Fruit fly (Drosophila melanogaster): Measurements from ENCODE around the gene CG43998.

DNA sequence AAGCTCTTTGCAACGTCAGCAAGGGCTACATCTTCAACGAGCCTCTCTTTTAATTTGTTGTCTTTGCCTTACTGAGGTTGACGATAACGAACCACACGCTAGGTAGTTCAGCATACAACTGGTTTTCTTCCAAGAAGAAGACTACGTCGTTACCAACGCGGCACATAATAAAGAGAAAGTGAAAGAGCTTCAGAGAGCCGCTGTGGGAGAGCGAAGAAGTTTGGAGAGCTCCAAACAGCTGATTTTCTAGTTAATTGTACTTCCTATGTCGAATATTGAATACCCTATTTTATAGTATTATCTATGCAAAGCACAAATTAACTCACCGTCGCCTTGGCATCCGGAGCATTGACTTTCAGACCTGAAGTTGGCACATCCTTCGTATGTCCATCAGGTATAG is 26.6 kb upstream of the CG43998 start:
- TF ChIP-seq CG1620 (GFP tag; optimal IDR thresholded peaks at IDR 0.05), result no peak
- no peak for TF ChIP-seq tj (GFP tag; optimal IDR thresholded peaks at IDR 0.05)
- no peak for TF ChIP-seq CG33017 (tag; optimal IDR thresholded peaks at IDR 0.05)
- no peak for TF ChIP-seq Clk (GFP tag; optimal IDR thresholded peaks at IDR 0.05)
- TF ChIP-seq Crg-1 (GFP tag; optimal IDR thresholded peaks at IDR 0.05), result no peak
- TF ChIP-seq CG14711 (tag; optimal IDR thresholded peaks at IDR 0.05), result no peak
- TF ChIP-seq bab1 (GFP tag; optimal IDR thresholded peaks at IDR 0.05), result no peak
